Worm (Caenorhabditis elegans) whole organism, L3 larva: ENCODE results near the gene tmem-131.

Experiments
- ceh-9 ChIP-seq: sonication (generic microtip); optimal IDR thresholded peaks from 2 replicates; lab custom pipeline; 2018; ENCODE audit warnings: missing biosample characterization, missing genetic modification characterization
- eor-1 ChIP-seq, 2 experiments: fragments of 150-350 bp; optimal IDR thresholded peaks; 2 replicates each; lab custom pipeline; 2014 to 2018; ENCODE audit warnings: missing biosample characterization in 2 of 2, missing genetic modification characterization in 2 of 2
- nhr-25 ChIP-seq: sonication (generic microtip); optimal IDR thresholded peaks from 2 replicates; lab custom pipeline; 2017; ENCODE audit warnings: missing biosample characterization, missing genetic modification characterization
- nhr-77 ChIP-seq: fragments of 150-350 bp; optimal IDR thresholded peaks from 2 replicates; lab custom pipeline; 2014; ENCODE audit warnings: missing biosample characterization, missing genetic modification characterization
- sea-2 ChIP-seq: fragments of 150-350 bp; sonication (generic microtip); optimal IDR thresholded peaks from 4 replicates; lab custom pipeline; 2014; ENCODE audit warnings: missing biosample characterization, missing genetic modification reagents, missing genetic modification characterization
- ztf-11 ChIP-seq: fragments of 150-350 bp; optimal IDR thresholded peaks from 2 replicates; lab custom pipeline; 2014; ENCODE audit warnings: missing biosample characterization, missing genetic modification characterization

ce11 chrIII:4962393-4962792, 35.6 kb downstream of the tmem-131 start, which contains the start of gene vps-22:
- TF ChIP-seq nhr-77: no peak
- no peak for TF ChIP-seq eor-1 (tag; optimal IDR thresholded peaks at IDR 0.05; lab: Kevin White, UChicago)
- no peak for TF ChIP-seq nhr-25
- no peak for TF ChIP-seq sea-2 (GFP tag; lab: Kevin White, UChicago)
- TF ChIP-seq ceh-9: no peak
- TF ChIP-seq ztf-11: no peak
